Worm (Caenorhabditis elegans) whole organism, L3 larva: ENCODE data around the gene F28F9.2.

Experiments
- ama-1 ChIP-seq: fragments of 150-350 bp; optimal IDR thresholded peaks from 2 replicates; lab custom pipeline; 2018
- ceh-28 ChIP-seq: fragments of 150-350 bp; optimal IDR thresholded peaks from 2 replicates; lab custom pipeline; 2014; ENCODE audit warnings: missing biosample characterization, missing genetic modification reagents, missing genetic modification characterization
- lin-39 ChIP-seq: fragments of 150-350 bp; optimal IDR thresholded peaks from 2 replicates; lab custom pipeline; 2018; ENCODE audit warnings: missing biosample characterization, missing genetic modification reagents, missing genetic modification characterization
- mdl-1 ChIP-seq: fragments of 150-350 bp; optimal IDR thresholded peaks from 2 replicates; lab custom pipeline; 2014; ENCODE audit warnings: missing biosample characterization, missing genetic modification characterization
- nhr-237 ChIP-seq: fragments of 150-350 bp; optimal IDR thresholded peaks from 2 replicates; lab custom pipeline; 2014; ENCODE audit warnings: missing biosample characterization, missing genetic modification characterization
- nhr-25 ChIP-seq: sonication (generic microtip); optimal IDR thresholded peaks from 2 replicates; lab custom pipeline; 2017; ENCODE audit warnings: missing biosample characterization, missing genetic modification characterization
- unc-39 ChIP-seq: sonication (generic microtip); optimal IDR thresholded peaks from 4 replicates; lab custom pipeline; 2017; ENCODE audit warnings: missing biosample characterization, missing genetic modification characterization
- unc-62 ChIP-seq: fragments of 150-350 bp; sonication (generic microtip); optimal IDR thresholded peaks from 4 replicates; lab custom pipeline; 2014; ENCODE audit warnings: missing biosample characterization, missing genetic modification reagents, missing genetic modification characterization

ce11 chrIV:3888963-3889362 is 49.4 kb downstream of the F28F9.2 start, which contains the start of gene oac-21:
- TF ChIP-seq lin-39 (tag; lab: Kevin White, UChicago) (no peak), unc-62 (GFP tag; lab: Kevin White, UChicago) (no peak), ama-1 (lab: Kevin White, UChicago) (no peak), nhr-25 (tag; lab: Kevin White, UChicago) (no peak), unc-39 (tag; lab: Kevin White, UChicago) (no peak), mdl-1 (tag; lab: Kevin White, UChicago) (no peak), ceh-28 (no peak), nhr-237 (no peak)
